Worm (Caenorhabditis elegans) whole organism, L2 larva: ENCODE measurements around the gene usp-4.

Experiments used
- ama-1 ChIP-seq: fragments of 150-350 bp; optimal IDR thresholded peaks from 2 replicates; lab custom pipeline; 2018; ENCODE audit warnings: inconsistent platforms
- skn-1 ChIP-seq: sonication (generic microtip); optimal IDR thresholded peaks from 2 replicates; lab custom pipeline; 2017; ENCODE audit warnings: missing biosample characterization, missing genetic modification characterization
- snpc-4 ChIP-seq: fragments of 150-350 bp; optimal IDR thresholded peaks from 2 replicates; lab custom pipeline; 2014; ENCODE audit warnings: missing biosample characterization, missing genetic modification characterization

- TF ChIP-seq ama-1 (no peak), snpc-4 (tag; lab: Kevin White, UChicago) (no peak), skn-1 (no peak)
These were observed 32.8 kb downstream of the usp-4 start for ce11 chrIV:6789950-6790349.
